Fruit fly (Drosophila melanogaster) S2 (cell line): ENCODE measurements around the gene CG7492.

Experiments used
- CG8478 ChIP-seq: fragments of >200 bp; optimal IDR thresholded peaks from 2 replicates; lab custom pipeline; 2018
- CTCF ChIP-seq, 2 experiments: fragments of >200 bp; optimal IDR thresholded peaks; 2 replicates each; lab custom pipeline; 2018

CG7492 gene

DNA sequence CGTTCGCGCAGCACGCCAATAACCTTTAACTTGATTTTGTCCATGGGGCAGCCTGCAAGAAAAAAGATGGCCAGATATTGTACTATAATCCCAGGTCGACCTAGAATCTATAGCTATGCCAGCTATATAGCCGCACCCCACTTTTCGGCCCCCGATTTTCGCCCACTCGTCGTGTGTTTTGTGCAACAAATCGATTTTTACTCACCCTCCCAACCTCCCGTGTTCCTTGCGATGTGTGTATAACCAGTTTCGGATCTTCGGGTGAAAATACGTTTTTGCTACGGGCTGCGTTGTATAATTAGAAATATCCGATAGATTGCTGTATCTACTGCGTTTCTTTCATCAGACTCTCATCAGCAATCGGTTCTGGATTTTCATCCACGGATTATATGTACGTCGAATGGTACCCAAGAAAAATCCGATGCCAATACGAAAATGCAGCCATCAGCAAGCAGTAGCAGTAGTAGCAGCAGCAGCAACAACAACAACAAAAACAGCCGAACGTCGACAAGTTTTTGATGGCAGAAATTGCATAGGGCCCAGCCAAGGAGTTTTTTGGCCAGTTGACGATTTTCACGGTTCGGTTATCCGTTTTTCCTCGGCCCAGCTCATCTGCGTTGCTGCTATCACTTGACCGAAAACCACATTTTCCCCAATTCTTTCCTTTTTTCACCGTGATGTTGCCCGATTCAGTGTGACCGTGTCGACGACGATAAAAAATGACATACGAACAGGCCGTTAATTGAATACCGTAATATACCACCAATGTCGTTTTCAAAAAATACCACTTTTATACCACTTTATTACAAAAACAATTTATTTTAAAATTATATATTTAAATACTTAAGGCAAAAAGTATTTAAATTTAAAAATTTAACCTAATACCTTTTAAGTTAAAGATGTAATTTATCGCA lies at the start of gene CG7492:
Gene CG7492 (minus strand): TSS at position 705 of the 914 bp plus-strand sequence.
- no peak for TF ChIP-seq CG8478 (lab: Kevin White, UChicago)
- TF ChIP-seq CTCF (optimal IDR thresholded peaks at IDR 0.05; lab: Kevin White, UChicago) = peak in 1 of 2 experiments; percentile 20

DNA sequence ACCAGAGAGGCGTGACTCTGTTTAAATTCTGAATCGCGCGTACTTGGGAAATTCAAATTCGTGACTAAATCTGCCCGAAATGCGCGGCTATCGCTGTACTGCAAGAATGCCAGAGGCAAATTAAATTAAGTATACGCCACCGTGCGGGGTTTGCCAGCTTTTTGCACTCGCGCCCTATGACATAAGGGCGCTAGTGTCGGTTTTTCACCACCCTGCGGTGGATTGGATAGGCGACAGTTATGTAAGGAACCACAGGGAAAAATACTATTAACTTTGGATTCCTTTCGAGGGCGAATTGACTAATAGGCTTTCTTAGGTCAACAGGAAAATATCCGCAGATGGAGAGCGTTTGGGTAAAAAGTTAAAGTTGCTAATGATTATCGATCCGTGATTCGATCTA lies 41.0 kb upstream of the CG7492 start, which contains the start of gene CG44195:
Gene CG44195 (minus strand): TSS at position 101 of the 400 bp plus-strand sequence.
- TF ChIP-seq CG8478 (lab: Kevin White, UChicago) = no peak
- no peak for TF ChIP-seq CTCF (optimal IDR thresholded peaks at IDR 0.05; lab: Kevin White, UChicago)

DNA sequence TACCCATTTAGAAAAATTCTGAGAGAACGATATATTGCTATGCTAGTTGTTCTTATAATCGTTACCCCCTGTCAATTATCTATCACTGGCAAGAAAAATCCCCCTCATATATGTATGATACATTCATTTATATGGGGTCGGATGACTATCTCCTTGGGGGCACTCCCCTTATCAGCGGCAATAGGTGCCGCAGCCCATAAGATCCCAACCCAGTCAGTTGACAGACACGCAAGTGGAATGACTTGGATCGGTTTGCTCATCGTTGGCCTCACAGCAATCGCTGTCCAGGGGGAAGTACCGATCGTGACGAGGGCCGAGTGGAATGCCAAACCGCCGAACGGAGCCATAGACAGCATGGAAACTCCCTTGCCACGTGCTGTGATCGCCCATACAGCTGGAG lies 3.6 kb downstream of the CG7492 start, which contains the start of gene PGRP-SD:
Gene PGRP-SD (plus strand): TSS at position 213 of the 400 bp plus-strand sequence.
- TF ChIP-seq CTCF (optimal IDR thresholded peaks at IDR 0.05; lab: Kevin White, UChicago) (no peak), CG8478 (lab: Kevin White, UChicago) (no peak)

DNA sequence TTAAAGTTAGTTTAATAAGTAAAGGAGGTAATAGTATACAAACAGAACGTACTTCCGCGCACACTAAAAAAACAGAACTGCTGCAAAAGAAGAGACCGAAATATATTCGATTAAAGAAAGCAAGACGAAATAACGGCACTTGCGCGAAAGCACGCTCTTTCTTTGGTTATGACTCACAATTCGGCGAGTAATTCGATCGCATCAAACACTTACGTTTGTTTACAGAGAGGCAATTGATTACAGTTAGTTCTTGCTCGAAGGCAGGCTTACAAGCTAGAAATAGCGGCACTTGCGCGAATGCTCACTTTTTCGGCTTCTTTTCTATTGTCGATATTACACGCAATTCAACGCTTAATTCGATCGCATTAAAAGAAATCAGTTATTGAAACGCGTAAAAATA lies 4.3 kb downstream of the CG7492 start, which contains the start of gene CG32373:
Gene CG32373 (plus strand): TSS at position 301 of the 400 bp plus-strand sequence.
- no peak for TF ChIP-seq CTCF (optimal IDR thresholded peaks at IDR 0.05; lab: Kevin White, UChicago)
- TF ChIP-seq CG8478 (lab: Kevin White, UChicago) = no peak

DNA sequence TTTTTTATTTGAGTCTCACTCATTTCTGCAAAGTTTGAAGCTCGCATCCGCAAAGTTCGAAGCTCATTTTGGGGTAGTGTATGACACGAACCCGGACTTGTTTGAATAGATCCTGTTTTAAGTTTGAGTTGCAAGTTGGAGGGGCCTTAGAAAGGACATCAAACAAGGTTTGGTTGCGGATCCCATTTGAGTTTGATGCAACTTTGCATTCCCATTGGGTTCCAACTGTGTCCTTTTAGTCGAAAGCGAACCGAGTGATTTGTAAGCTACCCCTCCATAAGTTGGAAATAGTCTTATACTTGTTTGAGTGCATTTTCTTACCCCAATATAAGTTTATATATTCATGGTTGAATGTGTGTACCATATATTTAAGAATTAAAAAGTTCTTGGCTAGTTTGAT lies 11.0 kb downstream of the CG7492 start:
- TF ChIP-seq CTCF (optimal IDR thresholded peaks at IDR 0.05; lab: Kevin White, UChicago) = no peak
- no peak for TF ChIP-seq CG8478 (lab: Kevin White, UChicago)

DNA sequence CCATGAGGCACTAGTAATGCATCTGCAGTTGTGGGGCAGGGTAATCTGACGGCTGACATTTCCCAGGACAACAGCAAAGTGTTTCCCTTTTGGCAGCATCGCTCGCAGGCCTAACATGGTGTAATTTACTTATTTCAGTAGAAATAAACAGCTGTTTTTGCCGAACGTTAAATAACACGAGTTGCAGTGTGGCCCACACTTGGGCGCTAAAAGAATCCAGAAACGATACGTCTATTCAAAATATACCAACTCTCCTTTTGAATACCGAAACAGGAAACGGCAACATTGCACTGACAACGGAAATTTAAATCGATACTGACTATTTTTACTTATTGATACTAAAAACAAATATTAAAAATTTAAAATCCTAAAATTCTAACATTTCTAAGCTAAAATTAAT lies 13.1 kb downstream of the CG7492 start, which contains the start of gene CG7506:
Gene CG7506 (minus strand): TSS at position 182 of the 400 bp plus-strand sequence.
- TF ChIP-seq CTCF (optimal IDR thresholded peaks at IDR 0.05; lab: Kevin White, UChicago) = no peak
- no peak for TF ChIP-seq CG8478 (lab: Kevin White, UChicago)

DNA sequence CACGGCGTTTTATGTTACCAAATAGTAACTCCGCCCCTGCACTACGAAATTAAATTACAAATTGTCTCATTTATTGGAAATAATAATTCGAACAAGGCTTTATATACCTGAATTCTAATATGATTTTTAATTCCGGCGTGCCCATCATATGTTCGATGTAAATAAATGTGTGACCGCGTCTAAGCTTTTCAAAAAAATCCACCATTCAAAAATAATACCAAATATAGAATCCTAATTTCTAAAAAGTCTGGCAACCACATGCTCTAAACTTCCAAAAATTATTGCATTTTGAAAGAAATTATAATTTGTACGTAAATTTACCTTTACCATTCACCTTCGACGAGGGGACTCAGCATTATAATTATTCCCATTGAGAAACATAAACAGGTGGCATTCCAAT lies 14.3 kb downstream of the CG7492 start, which contains the start of gene Urm1:
Gene Urm1 (minus strand): TSS at position 150 of the 400 bp plus-strand sequence.
- no peak for TF ChIP-seq CTCF (optimal IDR thresholded peaks at IDR 0.05; lab: Kevin White, UChicago)
- TF ChIP-seq CG8478 (lab: Kevin White, UChicago) = no peak

DNA sequence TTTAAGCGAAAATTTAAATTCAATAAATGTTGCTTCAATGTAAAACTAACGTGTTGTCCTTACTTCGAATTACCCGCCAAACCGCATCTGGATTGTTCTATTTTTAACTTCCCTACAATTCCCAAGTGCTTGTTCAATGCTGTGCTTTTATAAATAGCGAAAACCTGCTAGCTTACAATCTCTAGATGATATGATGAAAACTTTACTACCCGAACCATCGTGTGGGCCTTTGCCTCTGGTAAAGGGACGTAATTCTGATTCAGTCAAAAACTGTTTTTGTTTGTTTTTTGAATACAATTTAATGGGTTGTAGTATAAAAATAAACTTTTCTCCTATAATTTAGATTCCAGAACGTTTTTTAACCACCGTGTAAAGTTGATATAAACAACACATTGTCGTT lies 15.0 kb downstream of the CG7492 start:
- TF ChIP-seq CG8478 (lab: Kevin White, UChicago) (no peak), CTCF (optimal IDR thresholded peaks at IDR 0.05; lab: Kevin White, UChicago) (no peak)

DNA sequence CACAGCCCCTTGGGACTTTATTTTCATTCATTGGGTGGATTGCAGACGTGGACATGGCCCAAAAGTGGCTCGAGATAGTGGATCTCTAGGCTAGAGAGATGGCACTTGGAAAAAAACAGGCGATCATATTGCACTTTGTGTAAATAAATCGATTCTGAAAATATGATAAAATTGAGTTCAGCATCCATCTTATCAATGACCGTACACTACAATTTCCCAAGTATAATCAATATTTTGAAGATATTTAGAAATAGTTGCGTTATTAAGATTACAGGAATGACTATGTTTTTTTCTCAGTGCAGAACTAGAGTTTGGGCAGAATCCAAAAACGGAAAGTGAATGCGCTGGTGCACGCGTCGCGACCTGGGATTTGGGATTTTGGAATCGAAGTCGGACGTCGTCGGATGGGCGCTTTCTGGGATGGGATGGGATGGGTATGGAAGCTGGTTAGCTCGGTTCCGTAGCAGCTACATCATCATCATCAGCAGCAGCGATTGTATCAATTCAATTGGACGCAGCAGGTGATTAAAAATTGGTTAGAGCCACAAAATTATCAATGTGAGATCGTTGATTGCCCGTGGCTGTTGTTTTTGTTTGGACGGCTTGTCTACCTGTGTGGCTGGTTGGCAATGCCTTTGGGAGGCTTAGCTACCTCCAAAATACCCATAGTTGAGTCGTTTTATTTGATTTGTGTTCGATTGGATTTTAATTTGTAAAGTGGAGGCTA lies 19.6 kb downstream of the CG7492 start:
- no peak for TF ChIP-seq CG8478 (lab: Kevin White, UChicago)
- no peak for TF ChIP-seq CTCF (optimal IDR thresholded peaks at IDR 0.05; lab: Kevin White, UChicago)

DNA sequence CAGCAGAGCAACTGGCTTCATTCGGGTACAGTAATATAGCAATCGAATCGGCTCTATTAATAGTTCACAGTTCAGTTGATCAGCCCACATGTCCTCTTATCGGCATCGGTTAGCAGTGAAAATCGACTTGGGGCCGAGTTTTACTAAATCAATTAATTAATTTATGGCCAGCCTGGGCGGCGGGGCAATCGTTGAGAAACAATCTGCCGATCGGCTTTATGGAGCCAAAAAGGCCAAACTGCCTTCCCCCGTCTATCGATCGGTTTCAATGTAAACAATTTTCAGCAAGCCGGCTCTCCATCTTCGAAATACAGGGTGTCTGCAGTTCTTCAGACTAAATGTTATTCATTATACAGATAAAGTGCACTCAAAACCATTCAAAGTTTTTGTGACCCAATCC lies 20.9 kb downstream of the CG7492 start:
- TF ChIP-seq CTCF (optimal IDR thresholded peaks at IDR 0.05; lab: Kevin White, UChicago) (no peak), CG8478 (lab: Kevin White, UChicago) (no peak)

DNA sequence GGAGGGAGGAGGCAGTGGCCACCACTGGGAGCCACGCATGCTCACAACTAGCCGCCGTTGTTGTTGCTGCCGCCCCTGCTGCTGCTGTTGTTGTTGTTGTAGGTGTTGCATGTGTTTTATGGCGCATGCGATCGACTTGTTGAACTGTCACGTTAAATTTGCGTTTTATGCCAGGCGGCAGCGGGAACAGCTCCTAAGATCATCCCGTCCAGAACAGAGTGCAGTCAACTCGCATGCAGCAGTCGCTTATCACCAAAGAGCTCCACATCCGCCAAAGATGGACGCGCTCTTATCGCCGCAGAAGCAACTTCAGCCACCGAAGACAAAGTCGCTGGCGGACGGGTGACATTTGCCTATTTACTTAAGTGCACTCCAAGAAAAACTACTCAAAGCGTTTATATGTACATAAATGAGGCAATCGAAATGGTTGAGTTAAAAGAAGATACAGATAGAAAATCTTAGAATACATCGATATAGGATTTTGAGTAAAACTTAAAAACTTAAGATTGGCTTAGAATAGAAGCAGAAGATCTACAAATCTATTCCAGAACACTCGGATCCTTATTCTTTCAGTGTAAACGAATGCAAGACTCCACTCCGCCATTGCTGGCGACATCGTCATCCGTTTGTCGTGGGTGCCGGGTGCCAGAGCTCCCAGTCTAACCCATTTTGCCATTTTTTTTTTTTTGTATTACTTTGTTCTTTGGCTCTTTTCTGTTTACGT lies 21.9 kb downstream of the CG7492 start:
- no peak for TF ChIP-seq CG8478 (lab: Kevin White, UChicago)
- TF ChIP-seq CTCF (optimal IDR thresholded peaks at IDR 0.05; lab: Kevin White, UChicago) = no peak

DNA sequence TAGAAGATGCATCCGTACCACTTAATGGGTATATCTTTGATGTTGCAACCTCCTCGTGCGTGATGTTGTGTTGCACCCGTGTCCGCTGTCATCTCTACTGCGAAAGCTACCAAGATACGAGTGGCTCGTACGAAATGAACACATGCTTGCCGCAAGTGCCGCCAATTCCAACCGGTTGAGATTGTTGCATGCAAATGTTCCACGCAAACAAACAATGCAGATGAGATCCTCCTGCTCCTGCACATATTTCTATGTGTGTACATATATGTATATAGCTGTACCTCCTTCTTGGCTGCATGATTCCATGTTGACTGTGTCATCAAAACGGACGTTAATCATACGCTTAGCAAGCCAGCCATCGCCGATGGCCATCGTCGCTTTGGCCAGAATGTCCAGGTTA lies 24.5 kb downstream of the CG7492 start:
- TF ChIP-seq CTCF (optimal IDR thresholded peaks at IDR 0.05; lab: Kevin White, UChicago) (no peak), CG8478 (lab: Kevin White, UChicago) (no peak)

DNA sequence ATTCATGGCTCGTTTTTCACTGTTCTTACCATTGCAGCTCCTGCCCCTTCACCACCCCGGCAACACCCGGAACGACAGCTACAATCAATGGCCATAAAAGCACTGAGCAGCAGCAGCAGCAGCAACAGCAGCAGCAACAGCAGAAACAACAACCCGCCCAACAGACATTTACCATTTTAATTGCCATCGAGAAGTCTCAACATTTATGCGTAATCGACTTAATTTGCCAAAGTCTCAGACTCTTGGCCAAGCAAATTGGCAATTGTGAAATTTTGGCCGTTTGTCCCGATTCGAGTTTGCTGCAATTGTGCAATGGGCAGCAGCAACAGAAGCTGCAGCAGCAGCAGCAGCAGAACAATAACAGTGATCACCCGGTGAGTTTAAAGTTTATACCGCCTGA lies 30.0 kb downstream of the CG7492 start:
- TF ChIP-seq CTCF (optimal IDR thresholded peaks at IDR 0.05; lab: Kevin White, UChicago) (no peak), CG8478 (lab: Kevin White, UChicago) (no peak)

DNA sequence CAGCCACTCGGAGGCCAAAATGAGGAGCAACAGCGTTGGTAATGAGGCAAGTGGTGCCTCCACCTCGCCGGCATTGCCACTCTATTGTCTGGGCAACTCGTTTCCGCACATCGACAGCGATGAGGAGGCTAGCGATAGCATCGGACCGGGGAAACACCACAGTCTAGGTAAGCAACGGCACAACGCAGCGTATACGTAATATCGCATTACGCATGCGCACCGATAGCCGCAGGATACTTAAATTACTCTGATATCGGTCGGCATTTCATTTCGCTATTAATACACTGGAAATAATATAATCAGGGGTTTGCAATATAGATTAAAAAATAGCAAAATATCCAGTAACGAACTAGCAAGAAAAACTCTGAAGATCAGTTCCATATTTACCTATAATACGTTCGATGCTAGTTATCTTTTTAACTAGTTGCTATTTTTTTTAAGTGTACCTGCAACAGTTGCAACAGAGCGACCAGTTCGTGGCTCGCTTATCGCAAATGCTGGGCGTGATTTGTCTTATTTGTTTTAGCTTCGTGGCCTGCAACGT lies 37.0 kb downstream of the CG7492 start:
- TF ChIP-seq CG8478 (lab: Kevin White, UChicago) (no peak), CTCF (optimal IDR thresholded peaks at IDR 0.05; lab: Kevin White, UChicago) (no peak)
